Fruit fly (Drosophila melanogaster): ENCODE data around the gene ana1.

The ana1 gene

dm6 chr3R:24543033-24543675, 12.8 kb downstream of the ana1 start:
- TF ChIP-seq CG8301 (tag; optimal IDR thresholded peaks at IDR 0.05) (no peak), CG15710 (tag; optimal IDR thresholded peaks at IDR 0.05) (peak; percentile 90), CG14655 (GFP tag; optimal IDR thresholded peaks at IDR 0.05) (no peak), CG8159 (tag; optimal IDR thresholded peaks at IDR 0.05) (peak; percentile 73), gl (tag; optimal IDR thresholded peaks at IDR 0.05) (peak; percentile 52), CG12605 (GFP tag; IDR thresholded peaks at IDR 0.05) (peak; percentile 93), CG32121 (GFP tag; IDR thresholded peaks at IDR 0.05) (peak; percentile 96), D1 (tag; optimal IDR thresholded peaks at IDR 0.05) (no peak), fd96Ca (GFP tag; IDR thresholded peaks at IDR 0.05) (peak; percentile 88), Ets98B (GFP tag; IDR thresholded peaks at IDR 0.05) (peak; percentile 97), Snoo (tag; optimal IDR thresholded peaks at IDR 0.05) (peak; percentile 92), CG17806 (tag; optimal IDR thresholded peaks at IDR 0.05) (peak; percentile 64), Pif1B (GFP tag; optimal IDR thresholded peaks at IDR 0.05) (peak; percentile 89), rn (GFP tag; IDR thresholded peaks at IDR 0.05) (peak; percentile 84), CG10348 (GFP tag; IDR thresholded peaks at IDR 0.05) (peak; percentile 70; the same call in 1 of the 2 replicates), EcR (GFP tag; optimal IDR thresholded peaks at IDR 0.05) (peak; percentile 37), Pif1A (GFP tag; optimal IDR thresholded peaks at IDR 0.05) (peak; percentile 92), CG13204 (GFP tag; optimal IDR thresholded peaks at IDR 0.05) (no peak), CG9948 (tag; optimal IDR thresholded peaks at IDR 0.05) (peak; percentile 68), CG4496 (GFP tag; IDR thresholded peaks at IDR 0.05) (peak; percentile 96), CG34367 (tag; optimal IDR thresholded peaks at IDR 0.05) (peak; percentile 87)

- TF ChIP-seq CG32121 (GFP tag; IDR thresholded peaks at IDR 0.05) (peak; percentile 64), D1 (tag; optimal IDR thresholded peaks at IDR 0.05) (no peak), CG13204 (GFP tag; optimal IDR thresholded peaks at IDR 0.05) (no peak), CG15710 (tag; optimal IDR thresholded peaks at IDR 0.05) (peak; percentile 3), gl (tag; optimal IDR thresholded peaks at IDR 0.05) (peak; percentile 39), CG4496 (GFP tag; IDR thresholded peaks at IDR 0.05) (peak; percentile 73), Pif1B (GFP tag; optimal IDR thresholded peaks at IDR 0.05) (peak; percentile 51), CG10348 (GFP tag; IDR thresholded peaks at IDR 0.05) (no peak), Snoo (tag; optimal IDR thresholded peaks at IDR 0.05) (peak; percentile 9), CG8301 (tag; optimal IDR thresholded peaks at IDR 0.05) (no peak), CG14655 (GFP tag; optimal IDR thresholded peaks at IDR 0.05) (peak; percentile 3), CG8159 (tag; optimal IDR thresholded peaks at IDR 0.05) (peak; percentile 12), Ets98B (GFP tag; IDR thresholded peaks at IDR 0.05) (peak; percentile 74), Pif1A (GFP tag; optimal IDR thresholded peaks at IDR 0.05) (peak; percentile 52), rn (GFP tag; IDR thresholded peaks at IDR 0.05) (no peak), fd96Ca (GFP tag; IDR thresholded peaks at IDR 0.05) (peak; percentile 70; the same call in 2 of the 3 replicates), CG12605 (GFP tag; IDR thresholded peaks at IDR 0.05) (peak; percentile 71), CG17806 (tag; optimal IDR thresholded peaks at IDR 0.05) (peak; percentile 6), EcR (GFP tag; optimal IDR thresholded peaks at IDR 0.05) (peak; percentile 6), CG34367 (tag; optimal IDR thresholded peaks at IDR 0.05) (peak; percentile 20), CG9948 (tag; optimal IDR thresholded peaks at IDR 0.05) (no peak)
These were observed 13.4 kb downstream of the ana1 start, which contains the start of gene Cftr for dm6 chr3R:24543676-24544277. Gene Cftr (minus strand): TSS chr3R:24543914.

- no peak for TF ChIP-seq CG17806 (tag; optimal IDR thresholded peaks at IDR 0.05)
- TF ChIP-seq CG14655 (GFP tag; optimal IDR thresholded peaks at IDR 0.05), result no peak
- TF ChIP-seq CG4496 (GFP tag; IDR thresholded peaks at IDR 0.05), result peak; percentile 80
- TF ChIP-seq CG8159 (tag; optimal IDR thresholded peaks at IDR 0.05), result no peak
- TF ChIP-seq Ets98B (GFP tag; IDR thresholded peaks at IDR 0.05), result peak; percentile 61; the same call in 1 of the 2 replicates
- no peak for TF ChIP-seq CG9948 (tag; optimal IDR thresholded peaks at IDR 0.05)
- peak; percentile 63 for TF ChIP-seq CG12605 (GFP tag; IDR thresholded peaks at IDR 0.05)
- no peak for TF ChIP-seq CG10348 (GFP tag; IDR thresholded peaks at IDR 0.05)
- TF ChIP-seq CG13204 (GFP tag; optimal IDR thresholded peaks at IDR 0.05), result no peak
- no peak for TF ChIP-seq CG8301 (tag; optimal IDR thresholded peaks at IDR 0.05)
- TF ChIP-seq CG34367 (tag; optimal IDR thresholded peaks at IDR 0.05), result no peak
- TF ChIP-seq fd96Ca (GFP tag; IDR thresholded peaks at IDR 0.05), result peak; percentile 53; the same call in 2 of the 3 replicates
- TF ChIP-seq CG32121 (GFP tag; IDR thresholded peaks at IDR 0.05), result peak; percentile 78
- TF ChIP-seq gl (tag; optimal IDR thresholded peaks at IDR 0.05), result no peak
- no peak for TF ChIP-seq Pif1A (GFP tag; optimal IDR thresholded peaks at IDR 0.05)
These were observed 14.0 kb downstream of the ana1 start, which contains the start of gene Esyt2 for dm6 chr3R:24544388-24544787. Gene Esyt2 (plus strand): TSS chr3R:24544719.

- TF ChIP-seq CG8301 (tag; optimal IDR thresholded peaks at IDR 0.05) (no peak), CG10348 (GFP tag; IDR thresholded peaks at IDR 0.05) (no peak), Snoo (tag; optimal IDR thresholded peaks at IDR 0.05) (no peak), gl (tag; optimal IDR thresholded peaks at IDR 0.05) (no peak), Pif1B (GFP tag; optimal IDR thresholded peaks at IDR 0.05) (no peak), fd96Ca (GFP tag; IDR thresholded peaks at IDR 0.05) (no peak), rn (GFP tag; IDR thresholded peaks at IDR 0.05) (no peak), CG12605 (GFP tag; IDR thresholded peaks at IDR 0.05) (no peak), Pif1A (GFP tag; optimal IDR thresholded peaks at IDR 0.05) (no peak), CG13204 (GFP tag; optimal IDR thresholded peaks at IDR 0.05) (no peak), CG32121 (GFP tag; IDR thresholded peaks at IDR 0.05) (no peak), CG8159 (tag; optimal IDR thresholded peaks at IDR 0.05) (no peak), CG15710 (tag; optimal IDR thresholded peaks at IDR 0.05) (no peak), CG34367 (tag; optimal IDR thresholded peaks at IDR 0.05) (no peak), CG14655 (GFP tag; optimal IDR thresholded peaks at IDR 0.05) (no peak), CG4496 (GFP tag; IDR thresholded peaks at IDR 0.05) (no peak)
These were observed 17.8 kb downstream of the ana1 start for dm6 chr3R:24548216-24548615.

- TF ChIP-seq Ets98B (GFP tag; IDR thresholded peaks at IDR 0.05) (peak; percentile 6; the same call in 1 of the 2 replicates), CG32121 (GFP tag; IDR thresholded peaks at IDR 0.05) (peak; percentile 43; the same call in 1 of the 2 replicates), CG14655 (GFP tag; optimal IDR thresholded peaks at IDR 0.05) (no peak)
These were observed 18.5 kb downstream of the ana1 start for dm6 chr3R:24548832-24549231.
